Worm (Caenorhabditis elegans) whole organism, L4 larva: ENCODE measurements around the gene T12G3.2.

Experiments
- R02D3.7 ChIP-seq: fragments of 150-350 bp; sonication (generic microtip); optimal IDR thresholded peaks from 3 replicates; lab custom pipeline; 2014; ENCODE audit warnings: missing biosample characterization, missing genetic modification characterization
- T20F7.1 ChIP-seq: fragments of 200-800 bp; sonication (Bioruptor generic); optimal IDR thresholded peaks from 2 replicates; lab custom pipeline; 2018; ENCODE audit warnings: mild to moderate bottlenecking, missing genetic modification characterization, missing compliant biosample characterization
- Y5F2A.4 ChIP-seq: fragments of 200-800 bp; sonication (Bioruptor generic); optimal IDR thresholded peaks from 2 replicates; lab custom pipeline; 2018; ENCODE audit warnings: mild to moderate bottlenecking, missing genetic modification characterization, missing compliant biosample characterization
- ceh-44 ChIP-seq: fragments of 200-800 bp; sonication (Bioruptor generic); IDR thresholded peaks from 2 replicates; pipeline ENCODE4 v1.3.6; 2022; ENCODE audit warnings: missing genetic modification reagents, missing genetic modification characterization, missing compliant biosample characterization
- ces-1 ChIP-seq: fragments of 150-350 bp; sonication (generic microtip); optimal IDR thresholded peaks from 4 replicates; lab custom pipeline; 2014; ENCODE audit warnings: missing biosample characterization, missing genetic modification reagents, missing genetic modification characterization
- lsy-2 ChIP-seq, 2 experiments: fragments of 150-350 bp in 1 of 2; sonication (generic microtip) in 1 of 2; optimal IDR thresholded peaks; 2 replicates each; lab custom pipeline; 2014 to 2017; ENCODE audit warnings: missing biosample characterization in 2 of 2, missing genetic modification characterization in 2 of 2
- mdl-1 ChIP-seq, 2 experiments: fragments of 150-350 bp in 1 of 2; sonication (generic microtip) in 1 of 2; optimal IDR thresholded peaks; 2 replicates each; lab custom pipeline; 2014 to 2017; ENCODE audit warnings: missing biosample characterization in 2 of 2, missing genetic modification characterization in 2 of 2
- mxl-3 ChIP-seq: fragments of 200-800 bp; sonication (Bioruptor generic); optimal IDR thresholded peaks from 2 replicates; lab custom pipeline; 2018; ENCODE audit warnings: mild to moderate bottlenecking, missing genetic modification characterization, missing compliant biosample characterization
- nhr-41 ChIP-seq: fragments of 200-800 bp; sonication (Bioruptor generic); IDR thresholded peaks from 2 replicates; pipeline ENCODE4 v1.3.6; 2022; ENCODE audit warnings: missing genetic modification reagents, missing genetic modification characterization, missing compliant biosample characterization
- pqm-1 ChIP-seq: sonication (generic microtip); optimal IDR thresholded peaks from 2 replicates; lab custom pipeline; 2017; ENCODE audit warnings: missing biosample characterization, missing genetic modification characterization
- saeg-2 ChIP-seq: fragments of 200-800 bp; sonication (Bioruptor generic); IDR thresholded peaks from 2 replicates; pipeline ENCODE4 v1.3.6; 2022; ENCODE audit warnings: missing genetic modification reagents, missing genetic modification characterization, missing compliant biosample characterization
- unc-62 ChIP-seq, 3 experiments: fragments of 150-350 bp in 1 of 3; sonication (generic microtip); optimal IDR thresholded peaks in 2 of 3; peaks in 1 of 3; 1 replicate in 1 of 3; 2 replicates in 2 of 3; lab custom pipeline; 2014 to 2017; ENCODE audit warnings: missing biosample characterization in 3 of 3, missing genetic modification characterization in 3 of 3, missing genetic modification reagents in 3 of 3, missing genotype in 1 of 3

DNA sequence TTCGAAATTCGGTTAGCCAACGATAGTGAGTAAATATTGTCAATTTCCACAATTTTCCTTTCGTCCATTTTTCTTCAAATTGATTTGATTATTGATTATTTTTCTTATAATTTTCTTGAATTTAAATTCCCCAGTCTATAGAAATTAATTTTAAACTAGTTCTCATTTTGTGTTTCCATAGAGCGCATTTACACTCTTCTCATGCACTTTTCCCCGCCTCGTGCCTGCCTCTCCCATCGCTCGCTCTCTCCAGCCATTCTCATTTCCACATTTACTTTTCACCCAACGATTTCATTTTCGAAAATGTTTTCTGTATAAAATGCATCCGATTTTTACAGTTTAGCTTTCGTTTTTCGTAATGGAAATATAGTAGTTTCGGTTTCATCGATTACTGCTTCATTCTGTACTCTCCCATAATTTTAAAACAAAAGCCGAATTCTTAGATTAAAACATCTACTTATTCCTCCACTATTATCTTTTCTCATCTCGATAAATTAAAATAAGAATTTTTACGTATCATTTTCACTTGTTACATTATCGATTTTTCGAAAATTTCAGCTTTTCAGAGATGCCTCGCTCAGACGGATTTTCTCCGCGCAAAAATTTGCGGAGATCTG, 32.2 kb upstream of the T12G3.2 start, which contains the start of gene lex-1:
- TF ChIP-seq unc-62 (GFP tag; optimal IDR thresholded peaks at IDR 0.05 in 1 of 2; lab: Kevin White, UChicago) (no peak), unc-62 (tag; optimal IDR thresholded peaks at IDR 0.05; lab: Kevin White, UChicago) (no peak), lsy-2 (tag; optimal IDR thresholded peaks at IDR 0.05; lab: Kevin White, UChicago) (peak in 1 of 2 experiments; percentile 64), ces-1 (no peak), saeg-2 (GFP tag; lab: Robert Waterston, UW) (no peak), nhr-41 (no peak), mxl-3 (no peak), mdl-1 (tag; optimal IDR thresholded peaks at IDR 0.05; lab: Kevin White, UChicago) (peak in 1 of 2 experiments; percentile 84), ceh-44 (no peak), R02D3.7 (tag; lab: Kevin White, UChicago) (no peak), Y5F2A.4 (GFP tag; lab: Kevin White, UChicago) (no peak), T20F7.1 (GFP tag; lab: Kevin White, UChicago) (no peak), pqm-1 (tag; lab: Kevin White, UChicago) (no peak)
